Fruit fly (Drosophila melanogaster): ENCODE measurements around the gene CG6661.

CG6661 gene

dm6 chr3L:14049620-14050253 is 15.2 kb downstream of the CG6661 start, which contains the start of gene Neurl4 (continued):
- no peak for TF ChIP-seq grn (GFP tag; optimal IDR thresholded peaks at IDR 0.05)
- TF ChIP-seq CG32767 (GFP tag; IDR thresholded peaks at IDR 0.05) = peak; percentile 63; the same call in 1 of the 2 replicates
- peak; percentile 67 for TF ChIP-seq shn (GFP tag; optimal IDR thresholded peaks at IDR 0.05)
- no peak for TF ChIP-seq nerfin-2 (GFP tag; IDR thresholded peaks at IDR 0.05; ENCODE audit: partially characterized antibody)
- TF ChIP-seq BtbVII (GFP tag; optimal IDR thresholded peaks at IDR 0.05) = no peak
- TF ChIP-seq CG14050 (GFP tag; IDR thresholded peaks at IDR 0.05) = peak; percentile 66; the same call in 2 of the 3 replicates
- TF ChIP-seq ttk (GFP tag; IDR thresholded peaks at IDR 0.05) = peak; percentile 68
- no peak for TF ChIP-seq CG5180 (GFP tag; optimal IDR thresholded peaks at IDR 0.05)
- TF ChIP-seq CG6175 (GFP tag; IDR thresholded peaks at IDR 0.05) = no peak
- peak in 1 of 2 experiments; percentile 43 for TF ChIP-seq Pdp1 (GFP tag; optimal IDR thresholded peaks at IDR 0.05)
- peak; percentile 42 for TF ChIP-seq CG10654 (GFP tag; optimal IDR thresholded peaks at IDR 0.05)
- TF ChIP-seq CG7963 (GFP tag; IDR thresholded peaks at IDR 0.05; ENCODE audit: partially characterized antibody) = no peak
- TF ChIP-seq amos (GFP tag; IDR thresholded peaks at IDR 0.05; ENCODE audit: partially characterized antibody) = peak; percentile 28; the same call in 1 of the 2 replicates
- peak; percentile 37; the same call in 1 of the 3 replicates for TF ChIP-seq Mrtf (GFP tag; IDR thresholded peaks at IDR 0.05)
- TF ChIP-seq CG7786 (GFP tag; optimal IDR thresholded peaks at IDR 0.05) = peak; percentile 73
- no peak for TF ChIP-seq CG4404 (GFP tag; IDR thresholded peaks at IDR 0.05)
- peak; percentile 51 for TF ChIP-seq BEAF-32 (GFP tag; optimal IDR thresholded peaks at IDR 0.05)
- no peak for TF ChIP-seq yki (optimal IDR thresholded peaks at IDR 0.05)
- no peak for TF ChIP-seq CG10565 (GFP tag; optimal IDR thresholded peaks at IDR 0.05)
- TF ChIP-seq YL-1 (GFP tag; optimal IDR thresholded peaks at IDR 0.05) = peak; percentile 31
- no peak for TF ChIP-seq CG6854 (GFP tag; optimal IDR thresholded peaks at IDR 0.05)
- peak; percentile 67 for TF ChIP-seq CG9609 (GFP tag; optimal IDR thresholded peaks at IDR 0.05)
- TF ChIP-seq Myb (GFP tag; optimal IDR thresholded peaks at IDR 0.05) = peak; percentile 62
- peak; percentile 76 for TF ChIP-seq trem (tag; optimal IDR thresholded peaks at IDR 0.05)
- no peak for TF ChIP-seq TFAM (GFP tag; optimal IDR thresholded peaks at IDR 0.05)
- no peak for TF ChIP-seq ftz-f1 (GFP tag; optimal IDR thresholded peaks at IDR 0.05)
- TF ChIP-seq CG6272 (GFP tag; IDR thresholded peaks at IDR 0.05) = no peak; the same call in 1 of the 2 replicates
- TF ChIP-seq CG12769 (tag; optimal IDR thresholded peaks at IDR 0.05) = no peak
- no peak for TF ChIP-seq Deaf1 (tag; optimal IDR thresholded peaks at IDR 0.05)
- TF ChIP-seq CG10267 (tag; optimal IDR thresholded peaks at IDR 0.05) = peak; percentile 63
- peak; percentile 60 for TF ChIP-seq Dek (tag; optimal IDR thresholded peaks at IDR 0.05)
- peak; percentile 14 for TF ChIP-seq Hmx (GFP tag; optimal IDR thresholded peaks at IDR 0.05)
- peak; percentile 68; the same call in 2 of the 3 replicates for TF ChIP-seq Dbx (GFP tag; IDR thresholded peaks at IDR 0.05)
- TF ChIP-seq jing (GFP tag; optimal IDR thresholded peaks at IDR 0.05) = peak; percentile 38
- peak; percentile 31 for TF ChIP-seq CG3065 (GFP tag; optimal IDR thresholded peaks at IDR 0.05)
- peak; percentile 74 for TF ChIP-seq Camta (GFP tag; optimal IDR thresholded peaks at IDR 0.05)
- peak; percentile 74 for TF ChIP-seq bab2 (GFP tag; optimal IDR thresholded peaks at IDR 0.05)
- TF ChIP-seq pita (GFP tag; optimal IDR thresholded peaks at IDR 0.05) = no peak
- TF ChIP-seq CG31224 (GFP tag; IDR thresholded peaks at IDR 0.05) = no peak
- peak; percentile 38; the same call in 1 of the 2 replicates for TF ChIP-seq CG11696 (GFP tag; IDR thresholded peaks at IDR 0.05)
- no peak for TF ChIP-seq ac (GFP tag; optimal IDR thresholded peaks at IDR 0.05)
- peak; percentile 8 for TF ChIP-seq Ets97D (GFP tag; optimal IDR thresholded peaks at IDR 0.05)
- peak; percentile 48 for TF ChIP-seq E2f1 (GFP tag; IDR thresholded peaks at IDR 0.05)
- peak; percentile 65 for TF ChIP-seq CrebB (tag; optimal IDR thresholded peaks at IDR 0.05)
- peak; percentile 76; the same call in 2 of the 3 replicates for TF ChIP-seq CG11456 (GFP tag; IDR thresholded peaks at IDR 0.05)
- peak; percentile 59 for TF ChIP-seq CG6689 (GFP tag; IDR thresholded peaks at IDR 0.05)
- TF ChIP-seq seq (GFP tag; IDR thresholded peaks at IDR 0.05) = no peak
- TF ChIP-seq CG16863 (GFP tag; optimal IDR thresholded peaks at IDR 0.05) = peak; percentile 66
- TF ChIP-seq eve (GFP tag; optimal IDR thresholded peaks at IDR 0.05) = no peak
- TF ChIP-seq ranshi (GFP tag; IDR thresholded peaks at IDR 0.05) = peak; percentile 62
- TF ChIP-seq en (GFP tag; optimal IDR thresholded peaks at IDR 0.05) = peak; percentile 2
